Worm (Caenorhabditis elegans) whole organism, early embryonic: ENCODE measurements around the gene srsx-30.

Experiments
- B0310.2 ChIP-seq: sonication (generic microtip); optimal IDR thresholded peaks from 2 replicates; lab custom pipeline; 2016; ENCODE audit warnings: mild to moderate bottlenecking, missing genetic modification characterization, missing compliant biosample characterization
- flt-1 ChIP-seq: fragments of 200-800 bp; sonication (Bioruptor generic); IDR thresholded peaks from 2 replicates; pipeline ENCODE4 v1.3.6; 2022; ENCODE audit warnings: missing genetic modification characterization, missing compliant biosample characterization
- sea-1 ChIP-seq: fragments of 200-800 bp; sonication (Bioruptor generic); conservative IDR thresholded peaks from 2 replicates; pipeline ENCODE4 v1.3.6; 2022; ENCODE audit warnings: missing genetic modification characterization, missing compliant biosample characterization
- tbx-37 ChIP-seq: fragments of 200-800 bp; sonication (Bioruptor generic); conservative IDR thresholded peaks from 2 replicates; pipeline ENCODE4 v1.3.6; 2022; ENCODE audit warnings: missing genetic modification reagents, missing genetic modification characterization, missing compliant biosample characterization

DNA sequence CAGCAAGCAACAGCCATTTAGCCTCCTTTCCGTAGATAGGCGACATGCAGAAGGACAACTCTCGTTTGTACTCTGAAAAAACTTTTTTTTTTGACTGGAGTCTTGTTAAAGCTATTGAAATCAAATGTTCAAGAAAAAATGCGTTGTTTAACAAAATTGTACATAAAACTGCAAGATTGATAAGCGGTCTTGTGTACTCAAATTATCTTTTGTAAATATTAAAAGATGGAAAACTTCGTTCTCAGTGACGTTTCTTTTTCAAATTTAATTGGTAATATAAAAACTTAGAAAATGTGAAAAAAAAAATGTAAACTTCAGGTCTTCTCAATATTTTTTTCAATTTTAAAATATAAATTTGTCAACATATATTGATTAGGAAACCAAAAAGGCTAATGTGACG, 47.5 kb upstream of the srsx-30 start:
- TF ChIP-seq B0310.2 (tag; lab: Kevin White, UChicago) (no peak), sea-1 (GFP tag; lab: Robert Waterston, UW) (no peak), flt-1 (no peak), tbx-37 (GFP tag; lab: Robert Waterston, UW) (no peak)
